Fruit fly (Drosophila melanogaster): ENCODE measurements around the gene CG4291.

CG4291 gene

DNA sequence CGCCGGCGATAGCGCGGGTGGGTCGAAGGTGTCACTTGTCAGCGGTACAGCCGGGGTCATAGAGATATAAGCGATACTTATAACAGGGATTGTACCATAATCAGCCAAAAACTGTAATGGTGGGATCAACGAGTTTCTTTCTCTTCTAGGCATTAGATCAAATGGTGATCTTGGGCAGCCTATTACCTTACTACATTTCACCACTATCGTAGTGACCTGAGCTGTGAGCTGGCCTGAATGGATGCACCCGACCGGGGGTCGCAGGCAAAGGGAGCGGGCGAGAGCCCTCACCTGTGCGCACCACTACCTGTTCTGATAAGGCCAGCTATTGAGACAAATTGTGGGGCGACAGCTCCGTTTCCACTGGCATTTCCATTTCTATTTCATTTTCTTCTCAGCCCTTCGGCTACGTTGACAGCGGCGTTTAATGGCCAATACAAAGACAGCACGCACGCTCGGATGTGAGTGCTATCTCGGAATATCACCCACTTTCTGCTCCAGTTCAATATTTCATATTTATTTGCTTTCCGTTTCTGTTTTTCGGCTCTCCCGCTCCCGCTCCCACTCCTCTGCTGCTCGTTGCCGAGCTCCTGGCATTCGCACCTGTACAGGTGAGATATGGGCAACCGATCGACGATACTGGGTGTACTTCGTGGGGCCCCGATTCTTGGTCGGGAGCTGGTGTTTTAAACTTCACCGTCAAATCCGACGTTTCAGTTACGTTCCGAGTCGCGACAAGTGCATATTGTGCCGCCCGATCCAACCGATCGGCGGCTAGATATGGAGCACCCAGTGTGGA, 4.4 kb upstream of the CG4291 start:
- peak; percentile 46 for TF ChIP-seq CG34406 (GFP tag; optimal IDR thresholded peaks at IDR 0.05)
- TF ChIP-seq CG8632 (GFP tag; optimal IDR thresholded peaks at IDR 0.05) = peak; percentile 37
- peak; percentile 91 for TF ChIP-seq svp (GFP tag)
- 0 out of 2 replicates have a peak, but pooled peaks have one; percentile 35 for TF ChIP-seq CG15336 (GFP tag; IDR thresholded peaks at IDR 0.05)
- peak; percentile 74 for TF ChIP-seq eg (GFP tag; IDR thresholded peaks at IDR 0.05)
- peak; percentile 40 for TF ChIP-seq Hr39 (GFP tag; optimal IDR thresholded peaks at IDR 0.05)
- peak; percentile 24 for TF ChIP-seq CG6792 (GFP tag; optimal IDR thresholded peaks at IDR 0.05)
- no peak for TF ChIP-seq Ets21C (GFP tag; optimal IDR thresholded peaks at IDR 0.05)
- TF ChIP-seq Hr4 (GFP tag; optimal IDR thresholded peaks at IDR 0.05) = peak; percentile 28
- TF ChIP-seq esn (GFP tag; optimal IDR thresholded peaks at IDR 0.05) = peak; percentile 28
- TF ChIP-seq vri (GFP tag; optimal IDR thresholded peaks at IDR 0.05) = no peak
- TF ChIP-seq CG6163 (GFP tag; IDR thresholded peaks at IDR 0.05) = peak; percentile 73
- TF ChIP-seq Gug (GFP tag; IDR thresholded peaks at IDR 0.05) = peak; percentile 29; the same call in 1 of the 2 replicates
- no peak for TF ChIP-seq Sox102F (GFP tag; optimal IDR thresholded peaks at IDR 0.05)
- TF ChIP-seq Sox15 (GFP tag; optimal IDR thresholded peaks at IDR 0.05) = peak; percentile 17
- peak; percentile 29 for TF ChIP-seq acj6 (GFP tag; optimal IDR thresholded peaks at IDR 0.05)
- no peak for TF ChIP-seq fd85E (GFP tag; optimal IDR thresholded peaks at IDR 0.05)
- peak; percentile 36 for TF ChIP-seq CG32006 (GFP tag; optimal IDR thresholded peaks at IDR 0.05)
- no peak for TF ChIP-seq dac (GFP tag; optimal IDR thresholded peaks at IDR 0.05)
- peak; percentile 47 for TF ChIP-seq CG3919 (GFP tag; optimal IDR thresholded peaks at IDR 0.05)
- no peak for TF ChIP-seq CG11762 (GFP tag; optimal IDR thresholded peaks at IDR 0.05; ENCODE audit: insufficient read depth)
- peak; percentile 19 for TF ChIP-seq Met (GFP tag; optimal IDR thresholded peaks at IDR 0.05)
- TF ChIP-seq CG3032 (tag; optimal IDR thresholded peaks at IDR 0.05) = no peak
- TF ChIP-seq Eip75B (GFP tag; optimal IDR thresholded peaks at IDR 0.05) = peak; percentile 26
- peak; percentile 41 for TF ChIP-seq CG7368 (GFP tag; optimal IDR thresholded peaks at IDR 0.05)
- TF ChIP-seq CG31627 (GFP tag; optimal IDR thresholded peaks at IDR 0.05) = peak; percentile 3
- TF ChIP-seq CG10669 (GFP tag; optimal IDR thresholded peaks at IDR 0.05) = no peak
- TF ChIP-seq CG8119 (GFP tag; IDR thresholded peaks at IDR 0.05) = peak; percentile 37; the same call in 1 of the 3 replicates
- TF ChIP-seq salr (GFP tag; optimal IDR thresholded peaks at IDR 0.05) = no peak
- TF ChIP-seq fd59A (GFP tag; optimal IDR thresholded peaks at IDR 0.05) = no peak
- TF ChIP-seq CG11294 (GFP tag; IDR thresholded peaks at IDR 0.05) = no peak
- no peak for TF ChIP-seq CG4318 (GFP tag; optimal IDR thresholded peaks at IDR 0.05)
- peak; percentile 24 for TF ChIP-seq CG6276 (GFP tag; optimal IDR thresholded peaks at IDR 0.05)
- TF ChIP-seq Lpt (GFP tag; optimal IDR thresholded peaks at IDR 0.05) = peak; percentile 14
- TF ChIP-seq net (GFP tag; optimal IDR thresholded peaks at IDR 0.05) = peak; percentile 5
- TF ChIP-seq Hr38 (GFP tag; optimal IDR thresholded peaks at IDR 0.05) = no peak
- no peak for TF ChIP-seq dsx (GFP tag; optimal IDR thresholded peaks at IDR 0.05; ENCODE audit: poor library complexity, severe bottlenecking)
- TF ChIP-seq CG8319 (GFP tag; optimal IDR thresholded peaks at IDR 0.05) = peak; percentile 4
- TF ChIP-seq CG9139 (GFP tag; optimal IDR thresholded peaks at IDR 0.05) = no peak
- TF ChIP-seq ss (GFP tag; optimal IDR thresholded peaks at IDR 0.05) = no peak
- peak; percentile 37 for TF ChIP-seq achi (GFP tag; optimal IDR thresholded peaks at IDR 0.05)
- peak; percentile 36 for TF ChIP-seq Ets96B (tag; optimal IDR thresholded peaks at IDR 0.05)
- peak; percentile 47 for TF ChIP-seq CG11902 (GFP tag; optimal IDR thresholded peaks at IDR 0.05)
- TF ChIP-seq Blimp-1 (GFP tag; optimal IDR thresholded peaks at IDR 0.05) = no peak
- TF ChIP-seq CG1621 (tag; optimal IDR thresholded peaks at IDR 0.05) = peak; percentile 12
- TF ChIP-seq spab (GFP tag; optimal IDR thresholded peaks at IDR 0.05) = no peak
- TF ChIP-seq cyc (GFP tag; optimal IDR thresholded peaks at IDR 0.05) = peak; percentile 16
- no peak for TF ChIP-seq CG16779 (tag; optimal IDR thresholded peaks at IDR 0.05)
- no peak for TF ChIP-seq Eip93F (GFP tag; optimal IDR thresholded peaks at IDR 0.05)
- peak; percentile 20 for TF ChIP-seq fkh (GFP tag; optimal IDR thresholded peaks at IDR 0.05)

Measured in whole organism, prepupa.